Fruit fly (Drosophila melanogaster) whole organism, pupa: ENCODE results near the gene dgt1.

Experiments used
- CG10348 ChIP-seq: fragments of 200-800 bp; sonication (Bioruptor generic); IDR thresholded peaks from 2 replicates; pipeline ENCODE4 v1.3.6; 2022; ENCODE audit warnings: missing biosample characterization, missing genetic modification characterization
- CG12605 ChIP-seq: fragments of 200-800 bp; sonication (Bioruptor generic); IDR thresholded peaks from 2 replicates; pipeline ENCODE4 v1.3.6; 2022; ENCODE audit warnings: missing biosample characterization, missing genetic modification characterization
- CG13204 ChIP-seq: fragments of 200-800 bp; sonication (Bioruptor generic); optimal IDR thresholded peaks from 2 replicates; lab custom pipeline; 2018; ENCODE audit warnings: missing biosample characterization, mild to moderate bottlenecking, missing genetic modification characterization, moderate library complexity
- CG14655 ChIP-seq: fragments of 200-800 bp; sonication (Bioruptor generic); optimal IDR thresholded peaks from 3 replicates; lab custom pipeline; 2017; ENCODE audit warnings: mild to moderate bottlenecking, missing biosample characterization, missing genetic modification reagents, missing genetic modification characterization
- CG15710 ChIP-seq: fragments of 200-800 bp; sonication (Bioruptor generic); optimal IDR thresholded peaks from 2 replicates; lab custom pipeline; 2018; ENCODE audit warnings: missing biosample characterization, mild to moderate bottlenecking, missing genetic modification characterization, moderate library complexity
- CG17806 ChIP-seq: fragments of 200-800 bp; sonication (Bioruptor generic); optimal IDR thresholded peaks from 2 replicates; lab custom pipeline; 2018; ENCODE audit warnings: missing biosample characterization, mild to moderate bottlenecking, missing genetic modification characterization, moderate library complexity
- CG32121 ChIP-seq: fragments of 200-800 bp; sonication (Bioruptor generic); IDR thresholded peaks from 2 replicates; pipeline ENCODE4 v1.3.6; 2022; ENCODE audit warnings: missing biosample characterization, missing genetic modification characterization
- CG34367 ChIP-seq: fragments of 200-800 bp; sonication (Bioruptor generic); optimal IDR thresholded peaks from 2 replicates; lab custom pipeline; 2018; ENCODE audit warnings: missing biosample characterization, mild to moderate bottlenecking, missing genetic modification characterization
- CG4496 ChIP-seq: fragments of 200-800 bp; sonication (Bioruptor generic); IDR thresholded peaks from 3 replicates; pipeline ENCODE4 v1.3.6; 2022; ENCODE audit warnings: missing biosample characterization, missing genetic modification characterization
- CG8159 ChIP-seq: fragments of 200-800 bp; sonication (Bioruptor generic); optimal IDR thresholded peaks from 3 replicates; lab custom pipeline; 2018; ENCODE audit warnings: missing biosample characterization, mild to moderate bottlenecking, missing genetic modification characterization, moderate library complexity
- CG8301 ChIP-seq: fragments of 200-800 bp; sonication (Bioruptor generic); optimal IDR thresholded peaks from 2 replicates; lab custom pipeline; 2018; ENCODE audit warnings: missing biosample characterization, mild to moderate bottlenecking, missing genetic modification characterization
- CG9948 ChIP-seq: fragments of 200-800 bp; sonication (Bioruptor generic); optimal IDR thresholded peaks from 2 replicates; lab custom pipeline; 2018; ENCODE audit warnings: missing biosample characterization, mild to moderate bottlenecking, missing genetic modification characterization, moderate library complexity
- D1 ChIP-seq: fragments of 200-800 bp; sonication (Bioruptor generic); optimal IDR thresholded peaks from 2 replicates; lab custom pipeline; 2018; ENCODE audit warnings: missing biosample characterization, mild to moderate bottlenecking, missing genetic modification characterization, moderate library complexity
- EcR ChIP-seq: fragments of 200-800 bp; sonication (Bioruptor generic); optimal IDR thresholded peaks from 3 replicates; lab custom pipeline; 2019; ENCODE audit warnings: missing biosample characterization, missing genetic modification characterization, mild to moderate bottlenecking, moderate library complexity, missing genetic modification reagents
- Ets98B ChIP-seq: fragments of 200-800 bp; sonication (Bioruptor generic); IDR thresholded peaks from 2 replicates; pipeline ENCODE4 v1.3.6; 2022; ENCODE audit warnings: missing biosample characterization, missing genetic modification characterization
- Pif1A ChIP-seq: fragments of 200-800 bp; sonication (Bioruptor generic); optimal IDR thresholded peaks from 3 replicates; lab custom pipeline; 2016; ENCODE audit warnings: missing biosample characterization, missing genetic modification characterization
- Pif1B ChIP-seq: fragments of 200-800 bp; sonication (Bioruptor generic); optimal IDR thresholded peaks from 3 replicates; lab custom pipeline; 2016; ENCODE audit warnings: missing biosample characterization, missing genetic modification characterization
- Snoo ChIP-seq: fragments of 200-800 bp; sonication (Bioruptor generic); optimal IDR thresholded peaks from 3 replicates; lab custom pipeline; 2017; ENCODE audit warnings: missing biosample characterization, mild to moderate bottlenecking, missing genetic modification characterization, inconsistent platforms
- fd96Ca ChIP-seq: fragments of 200-800 bp; sonication (Bioruptor generic); IDR thresholded peaks from 3 replicates; pipeline ENCODE4 v1.3.6; 2022; ENCODE audit warnings: missing biosample characterization, missing genetic modification characterization
- gl ChIP-seq: fragments of 200-800 bp; sonication (Bioruptor generic); optimal IDR thresholded peaks from 2 replicates; lab custom pipeline; 2018; ENCODE audit warnings: missing biosample characterization, mild to moderate bottlenecking, missing genetic modification characterization
- rn ChIP-seq: fragments of 200-800 bp; sonication (Bioruptor generic); IDR thresholded peaks from 2 replicates; pipeline ENCODE4 v1.3.6; 2022; ENCODE audit warnings: missing biosample characterization, missing genetic modification characterization

The dgt1 gene

DNA sequence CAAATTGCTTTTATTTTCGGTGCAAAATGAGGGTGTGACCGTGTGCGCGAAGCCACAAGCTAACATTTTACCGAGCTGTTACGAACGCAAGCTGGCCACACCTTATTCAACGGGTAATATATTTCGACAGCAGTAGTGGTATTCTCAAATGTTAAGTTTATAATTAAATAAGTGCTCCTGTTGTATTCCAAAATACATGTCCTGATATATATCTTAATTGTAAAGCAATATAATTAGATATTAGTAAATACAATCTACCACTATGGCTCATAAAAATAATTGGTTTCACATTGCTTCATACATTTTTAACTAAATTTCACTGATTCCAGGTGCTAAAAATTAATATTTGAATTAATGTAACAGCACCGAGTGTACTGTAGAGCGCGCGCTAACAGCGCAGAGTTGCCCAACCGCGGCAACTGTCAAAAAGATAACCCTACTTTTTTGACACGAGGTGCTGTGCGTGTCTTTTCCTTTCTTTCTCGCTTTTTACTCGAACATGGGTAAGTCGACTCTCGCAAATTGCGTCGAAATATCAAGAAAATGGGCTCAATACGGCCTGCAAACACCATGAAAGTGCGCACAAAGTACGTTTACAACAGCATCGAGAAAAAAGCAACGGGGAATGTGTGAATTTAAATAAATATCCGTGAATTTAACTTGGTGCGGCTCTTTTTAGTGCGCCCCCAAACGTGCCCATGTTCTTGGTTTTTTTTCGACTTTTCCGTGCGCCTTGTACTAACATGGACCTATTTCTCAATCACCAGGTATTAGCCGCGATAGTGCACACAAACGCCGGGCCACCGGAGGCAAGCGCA is 4.3 kb upstream of the dgt1 start, which contains the start of the genes CG15514 and RpS8:
CG15514 (minus strand) TSS at position 63 of the 818 bp plus-strand sequence.
RpS8 (plus strand) TSS at position 151 of the 818 bp plus-strand sequence.
- TF ChIP-seq Pif1A (GFP tag; lab: Kevin White, UChicago) (no peak), CG32121 (GFP tag; lab: Robert Waterston, UW) (peak; percentile 29; the same call in 1 of the 2 replicates), CG9948 (tag; lab: Kevin White, UChicago) (peak; percentile 33), CG13204 (GFP tag; lab: Kevin White, UChicago) (no peak), CG15710 (peak; percentile 27), CG8301 (tag; lab: Kevin White, UChicago) (peak; percentile 48), fd96Ca (no peak), CG34367 (tag; lab: Kevin White, UChicago) (peak; percentile 29), CG8159 (tag; lab: Kevin White, UChicago) (peak; percentile 72), D1 (tag; lab: Kevin White, UChicago) (no peak), CG12605 (GFP tag; lab: Robert Waterston, UW) (no peak; the same call in none of the 2 replicates), CG4496 (GFP tag; lab: Robert Waterston, UW) (peak; percentile 54; the same call in 2 of the 3 replicates), gl (tag; lab: Kevin White, UChicago) (no peak), Pif1B (GFP tag; lab: Kevin White, UChicago) (no peak), EcR (GFP tag; lab: Kevin White, UChicago) (no peak), Ets98B (no peak), CG14655 (no peak), CG17806 (tag; lab: Kevin White, UChicago) (peak; percentile 64), CG10348 (GFP tag; lab: Robert Waterston, UW) (no peak), Snoo (peak; percentile 74), rn (GFP tag; lab: Robert Waterston, UW) (no peak)
- TF ChIP-seq, all 21 proteins: peak for 9

DNA sequence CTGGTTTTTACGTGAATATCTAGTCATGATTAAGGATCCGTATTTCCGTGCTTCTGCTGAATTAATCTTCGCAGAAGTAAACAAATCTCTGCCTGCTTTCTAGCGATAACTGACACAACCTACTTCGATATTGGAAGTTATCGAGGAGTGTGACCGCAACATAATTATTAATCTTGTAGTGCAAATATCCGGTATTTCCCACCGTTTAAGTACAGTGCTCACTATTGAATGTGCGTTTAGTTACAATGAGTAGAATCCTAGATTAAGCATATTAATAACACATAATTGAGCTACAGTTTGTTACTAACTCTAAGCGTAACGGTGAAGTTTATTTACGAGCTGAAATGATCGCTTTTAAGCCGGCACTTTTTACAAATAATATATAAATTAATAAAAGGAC is 2.5 kb upstream of the dgt1 start:
- peak; percentile 36 for TF ChIP-seq Ets98B
- TF ChIP-seq fd96Ca = 0 out of 3 replicates have a peak, but pooled peaks have one; percentile 18
- peak; percentile 58; the same call in 2 of the 3 replicates for TF ChIP-seq CG4496 (GFP tag; lab: Robert Waterston, UW)
- TF ChIP-seq CG9948 (tag; lab: Kevin White, UChicago) = peak; percentile 0
- TF ChIP-seq gl (tag; lab: Kevin White, UChicago) = no peak
- peak; percentile 13 for TF ChIP-seq CG34367 (tag; lab: Kevin White, UChicago)
- TF ChIP-seq Pif1B (GFP tag; lab: Kevin White, UChicago) = no peak
- TF ChIP-seq CG15710 = peak; percentile 31

DNA sequence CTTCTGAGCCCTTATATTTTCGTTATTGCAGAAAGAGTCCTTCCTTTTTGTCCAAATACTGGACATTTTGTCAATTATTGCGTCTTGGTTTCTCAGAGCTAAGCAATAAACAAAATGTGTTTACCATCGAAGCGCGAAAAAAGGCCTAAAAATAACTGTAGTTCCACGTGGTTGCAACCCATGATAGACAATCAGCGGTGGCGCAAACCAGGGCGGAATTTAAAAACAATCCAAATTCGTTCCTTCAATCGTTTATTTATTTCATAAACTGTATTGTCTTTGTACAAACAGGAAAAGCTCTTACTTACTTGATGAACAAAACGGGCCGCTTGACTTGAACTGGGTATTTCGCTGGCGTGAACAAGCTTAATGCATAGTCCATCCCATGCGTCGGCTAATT is 1.5 kb upstream of the dgt1 start, which contains the start of gene CG7824:
CG7824 (minus strand) TSS at position 131 of the 400 bp plus-strand sequence.
- TF ChIP-seq CG34367 (tag; lab: Kevin White, UChicago) (no peak), CG8301 (tag; lab: Kevin White, UChicago) (no peak), CG14655 (no peak), D1 (tag; lab: Kevin White, UChicago) (no peak), CG15710 (no peak)
- TF ChIP-seq, all 21 proteins: peak for 0

DNA sequence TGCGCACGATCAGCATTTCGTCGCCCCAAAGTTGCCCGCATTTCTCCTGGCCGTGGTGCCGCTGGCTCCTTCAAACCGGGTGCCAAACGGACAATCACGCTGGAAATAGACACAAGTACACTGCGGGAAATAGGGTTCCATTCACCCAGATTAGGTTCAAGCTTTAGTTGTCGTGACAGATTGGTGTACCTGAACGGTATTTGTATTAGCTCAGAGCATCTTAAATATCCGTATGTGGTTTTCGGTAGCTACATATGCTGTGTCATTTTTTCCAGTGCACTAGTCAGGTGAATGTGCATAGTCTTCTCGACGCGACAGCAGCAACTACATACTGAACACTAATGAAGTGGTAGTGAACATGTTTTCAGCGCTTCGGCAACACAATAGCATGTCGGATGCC is 10.2 kb downstream of the dgt1 start:
- TF ChIP-seq Snoo (no peak), CG4496 (GFP tag; lab: Robert Waterston, UW) (peak; percentile 90), CG15710 (peak; percentile 69), CG17806 (tag; lab: Kevin White, UChicago) (peak; percentile 49), Ets98B (peak; percentile 93), CG9948 (tag; lab: Kevin White, UChicago) (peak; percentile 51), CG13204 (GFP tag; lab: Kevin White, UChicago) (no peak), D1 (tag; lab: Kevin White, UChicago) (no peak), fd96Ca (peak; percentile 94), gl (tag; lab: Kevin White, UChicago) (no peak), EcR (GFP tag; lab: Kevin White, UChicago) (no peak), CG14655 (no peak), CG10348 (GFP tag; lab: Robert Waterston, UW) (peak; percentile 64), Pif1B (GFP tag; lab: Kevin White, UChicago) (peak; percentile 68), CG34367 (tag; lab: Kevin White, UChicago) (peak; percentile 70), rn (GFP tag; lab: Robert Waterston, UW) (peak; percentile 65), Pif1A (GFP tag; lab: Kevin White, UChicago) (no peak), CG32121 (GFP tag; lab: Robert Waterston, UW) (peak; percentile 80), CG8301 (tag; lab: Kevin White, UChicago) (peak; percentile 83), CG12605 (GFP tag; lab: Robert Waterston, UW) (peak; percentile 84), CG8159 (tag; lab: Kevin White, UChicago) (no peak)

DNA sequence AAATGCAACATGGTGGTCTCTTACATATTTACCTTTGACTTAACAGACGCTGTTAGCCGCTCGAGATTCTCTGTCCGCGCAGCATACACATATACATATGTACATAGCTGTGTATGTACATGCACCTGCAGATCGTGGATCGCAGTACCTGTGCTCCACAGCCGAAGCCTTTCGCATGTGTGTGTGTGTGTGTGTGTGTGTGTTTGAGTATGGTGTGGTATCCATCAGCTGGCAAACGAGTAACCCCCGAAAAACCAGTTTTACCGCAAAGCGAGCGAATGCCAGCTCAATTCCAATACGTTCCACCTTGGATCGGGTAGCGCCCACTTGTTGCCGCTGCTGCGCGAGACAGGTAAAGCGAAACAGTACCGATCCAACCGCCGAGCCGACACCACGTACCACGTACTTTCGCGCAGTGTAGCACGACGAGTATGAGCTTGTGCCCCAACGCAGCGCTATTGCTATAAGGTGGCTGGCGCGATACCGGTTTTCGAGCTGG is 15.9 kb downstream of the dgt1 start, which contains the start of gene Cad99C:
Cad99C (plus strand) TSS at position 365 of the 499 bp plus-strand sequence.
- TF ChIP-seq CG15710 (no peak), Snoo (peak; percentile 11), CG4496 (GFP tag; lab: Robert Waterston, UW) (no peak), EcR (GFP tag; lab: Kevin White, UChicago) (peak; percentile 61), Pif1B (GFP tag; lab: Kevin White, UChicago) (no peak), CG14655 (no peak), Pif1A (GFP tag; lab: Kevin White, UChicago) (no peak), CG13204 (GFP tag; lab: Kevin White, UChicago) (peak; percentile 18), CG34367 (tag; lab: Kevin White, UChicago) (no peak), CG9948 (tag; lab: Kevin White, UChicago) (no peak), CG10348 (GFP tag; lab: Robert Waterston, UW) (no peak), rn (GFP tag; lab: Robert Waterston, UW) (no peak), CG8159 (tag; lab: Kevin White, UChicago) (no peak), CG32121 (GFP tag; lab: Robert Waterston, UW) (0 out of 2 replicates have a peak, but pooled peaks have one; percentile 46), CG12605 (GFP tag; lab: Robert Waterston, UW) (peak; percentile 55; the same call in 1 of the 2 replicates), fd96Ca (no peak), CG17806 (tag; lab: Kevin White, UChicago) (no peak), D1 (tag; lab: Kevin White, UChicago) (no peak), gl (tag; lab: Kevin White, UChicago) (no peak), Ets98B (peak; percentile 52), CG8301 (tag; lab: Kevin White, UChicago) (no peak)
- TF ChIP-seq, all 21 proteins: peak for 6
